Fruit fly (Drosophila melanogaster) whole organism, prepupa: Measurements from ENCODE around the gene Dup99B.
A peak's percentile ranks its signal among the peaks of the same experiment; 100 is the strongest.

Source experiments
- CG10669 ChIP-seq: fragments of 200-800 bp; sonication (Bioruptor generic); optimal IDR thresholded peaks from 3 replicates; lab custom pipeline; 2018; ENCODE audit warnings: missing biosample characterization, mild to moderate bottlenecking, missing genetic modification characterization, moderate library complexity
- CG11762 ChIP-seq: fragments of 200-800 bp; sonication (Bioruptor generic); optimal IDR thresholded peaks from 3 replicates; lab custom pipeline; 2016; ENCODE audit warnings: missing biosample characterization, missing genetic modification characterization; ENCODE audit not compliant: insufficient read depth
- CG15336 ChIP-seq: fragments of 200-800 bp; sonication (Bioruptor generic); IDR thresholded peaks from 2 replicates; pipeline ENCODE4 v1.3.6; 2022; ENCODE audit warnings: missing biosample characterization, missing genetic modification characterization
- CG1621 ChIP-seq: fragments of 200-800 bp; sonication (Bioruptor generic); optimal IDR thresholded peaks from 3 replicates; lab custom pipeline; 2018; ENCODE audit warnings: missing biosample characterization, mild to moderate bottlenecking, missing genetic modification characterization
- CG16779 ChIP-seq: fragments of 200-800 bp; sonication (Bioruptor generic); optimal IDR thresholded peaks from 3 replicates; lab custom pipeline; 2017; ENCODE audit warnings: missing biosample characterization, mild to moderate bottlenecking, missing genetic modification characterization
- CG31627 ChIP-seq: fragments of 200-800 bp; sonication (Bioruptor generic); optimal IDR thresholded peaks from 3 replicates; lab custom pipeline; 2016; ENCODE audit warnings: missing biosample characterization, missing genetic modification characterization
- CG32006 ChIP-seq: fragments of 200-800 bp; sonication (Bioruptor generic); optimal IDR thresholded peaks from 3 replicates; lab custom pipeline; 2017; ENCODE audit warnings: missing biosample characterization, mild to moderate bottlenecking, missing genetic modification characterization
- CG4318 ChIP-seq: fragments of 200-800 bp; sonication (Bioruptor generic); optimal IDR thresholded peaks from 3 replicates; lab custom pipeline; 2017; ENCODE audit warnings: missing biosample characterization, mild to moderate bottlenecking, missing genetic modification characterization
- CG6163 ChIP-seq: fragments of 200-800 bp; sonication (Bioruptor generic); IDR thresholded peaks from 3 replicates; pipeline ENCODE4 v1.3.6; 2022; ENCODE audit warnings: missing biosample characterization, missing genetic modification characterization
- CG6792 ChIP-seq: fragments of 200-800 bp; sonication (Bioruptor generic); optimal IDR thresholded peaks from 3 replicates; lab custom pipeline; 2016; ENCODE audit warnings: missing biosample characterization, missing genetic modification characterization
- CG6854 ChIP-seq: fragments of 200-800 bp; sonication (Bioruptor generic); optimal IDR thresholded peaks from 2 replicates; lab custom pipeline; 2017; ENCODE audit warnings: missing biosample characterization, mild to moderate bottlenecking, missing genetic modification characterization
- CG8119 ChIP-seq: fragments of 200-800 bp; sonication (Bioruptor generic); IDR thresholded peaks from 3 replicates; pipeline ENCODE4 v1.3.6; 2022; ENCODE audit warnings: missing biosample characterization, missing genetic modification characterization
- CG8319 ChIP-seq: fragments of 200-800 bp; sonication (Bioruptor generic); optimal IDR thresholded peaks from 3 replicates; lab custom pipeline; 2016; ENCODE audit warnings: missing biosample characterization, missing genetic modification characterization
- CG8632 ChIP-seq: fragments of 200-800 bp; sonication (Bioruptor generic); optimal IDR thresholded peaks from 3 replicates; lab custom pipeline; 2016; ENCODE audit warnings: missing biosample characterization, missing genetic modification characterization
- CG9139 ChIP-seq: fragments of 200-800 bp; sonication (Bioruptor generic); optimal IDR thresholded peaks from 3 replicates; lab custom pipeline; 2017; ENCODE audit warnings: missing biosample characterization, mild to moderate bottlenecking, missing genetic modification characterization
- Eip75B ChIP-seq: fragments of 200-800 bp; sonication (Bioruptor generic); optimal IDR thresholded peaks from 3 replicates; lab custom pipeline; 2016; ENCODE audit warnings: missing biosample characterization, missing genetic modification characterization
- Eip78C ChIP-seq: fragments of 200-800 bp; sonication (Bioruptor generic); peaks from one replicate; lab custom pipeline; 2016; ENCODE audit warnings: missing biosample characterization, missing genetic modification characterization
- Ets21C ChIP-seq: fragments of 200-800 bp; sonication (Bioruptor generic); optimal IDR thresholded peaks from 3 replicates; lab custom pipeline; 2016; ENCODE audit warnings: missing biosample characterization, missing genetic modification characterization
- Ets96B ChIP-seq: fragments of 200-800 bp; optimal IDR thresholded peaks from 2 replicates; lab custom pipeline; 2019; ENCODE audit warnings: missing biosample characterization, mild to moderate bottlenecking, missing genetic modification characterization, moderate library complexity
- Hr38 ChIP-seq: sonication (Bioruptor generic); optimal IDR thresholded peaks from 2 replicates; lab custom pipeline; 2016; ENCODE audit warnings: missing biosample characterization, missing genetic modification characterization
- Hr39 ChIP-seq: fragments of 200-800 bp; sonication (Bioruptor generic); optimal IDR thresholded peaks from 2 replicates; lab custom pipeline; 2016; ENCODE audit warnings: missing biosample characterization, missing genetic modification characterization
- Sox102F ChIP-seq: fragments of 200-800 bp; sonication (Bioruptor generic); optimal IDR thresholded peaks from 2 replicates; lab custom pipeline; 2016; ENCODE audit warnings: missing biosample characterization, mild to moderate bottlenecking, missing genetic modification characterization
- Sox15 ChIP-seq: fragments of 200-800 bp; sonication (Bioruptor generic); optimal IDR thresholded peaks from 3 replicates; lab custom pipeline; 2016; ENCODE audit warnings: missing biosample characterization, missing genetic modification characterization
- dac ChIP-seq: fragments of 200-800 bp; sonication (Bioruptor generic); optimal IDR thresholded peaks from 2 replicates; lab custom pipeline; 2017; ENCODE audit warnings: missing biosample characterization, mild to moderate bottlenecking, missing genetic modification characterization
- dsx ChIP-seq: fragments of 200-800 bp; optimal IDR thresholded peaks from 3 replicates; lab custom pipeline; 2019; ENCODE audit warnings: missing biosample characterization, mild to moderate bottlenecking, missing genetic modification characterization, moderate library complexity; ENCODE audit not compliant: poor library complexity, severe bottlenecking
- eg ChIP-seq: fragments of 200-800 bp; sonication (Bioruptor generic); IDR thresholded peaks from 3 replicates; pipeline ENCODE4 v1.3.6; 2022; ENCODE audit warnings: missing biosample characterization, missing genetic modification characterization
- esn ChIP-seq: fragments of 200-800 bp; sonication (Bioruptor generic); optimal IDR thresholded peaks from 2 replicates; lab custom pipeline; 2016; ENCODE audit warnings: missing biosample characterization, mild to moderate bottlenecking, missing genetic modification characterization, moderate library complexity
- fkh ChIP-seq: fragments of 200-800 bp; sonication (Bioruptor generic); optimal IDR thresholded peaks from 3 replicates; lab custom pipeline; 2017; ENCODE audit warnings: missing biosample characterization, mild to moderate bottlenecking, missing genetic modification characterization, moderate library complexity
- lz ChIP-seq: fragments of 200-800 bp; sonication (Bioruptor generic); optimal IDR thresholded peaks from 3 replicates; lab custom pipeline; 2016; ENCODE audit warnings: missing biosample characterization, missing genetic modification characterization
- salr ChIP-seq, 2 experiments: fragments of 200-800 bp; sonication (Bioruptor generic); optimal IDR thresholded peaks; 3 replicates each; lab custom pipeline; 2016 to 2018; ENCODE audit warnings: missing biosample characterization in 2 of 2, missing genetic modification characterization in 2 of 2, mild to moderate bottlenecking in 1 of 2
- ss ChIP-seq, 2 experiments: fragments of 200-800 bp; sonication (Bioruptor generic); optimal IDR thresholded peaks; 2 replicates in 1 of 2; 3 replicates in 1 of 2; lab custom pipeline; 2017 to 2018; ENCODE audit warnings: mild to moderate bottlenecking in 2 of 2, missing biosample characterization in 2 of 2, missing genetic modification characterization in 2 of 2, moderate library complexity in 1 of 2
- svp ChIP-seq: fragments of 200-800 bp; sonication (Bioruptor generic); peaks from one replicate; lab custom pipeline; 2016; ENCODE audit warnings: missing biosample characterization, missing genetic modification characterization

Dup99B gene

DNA sequence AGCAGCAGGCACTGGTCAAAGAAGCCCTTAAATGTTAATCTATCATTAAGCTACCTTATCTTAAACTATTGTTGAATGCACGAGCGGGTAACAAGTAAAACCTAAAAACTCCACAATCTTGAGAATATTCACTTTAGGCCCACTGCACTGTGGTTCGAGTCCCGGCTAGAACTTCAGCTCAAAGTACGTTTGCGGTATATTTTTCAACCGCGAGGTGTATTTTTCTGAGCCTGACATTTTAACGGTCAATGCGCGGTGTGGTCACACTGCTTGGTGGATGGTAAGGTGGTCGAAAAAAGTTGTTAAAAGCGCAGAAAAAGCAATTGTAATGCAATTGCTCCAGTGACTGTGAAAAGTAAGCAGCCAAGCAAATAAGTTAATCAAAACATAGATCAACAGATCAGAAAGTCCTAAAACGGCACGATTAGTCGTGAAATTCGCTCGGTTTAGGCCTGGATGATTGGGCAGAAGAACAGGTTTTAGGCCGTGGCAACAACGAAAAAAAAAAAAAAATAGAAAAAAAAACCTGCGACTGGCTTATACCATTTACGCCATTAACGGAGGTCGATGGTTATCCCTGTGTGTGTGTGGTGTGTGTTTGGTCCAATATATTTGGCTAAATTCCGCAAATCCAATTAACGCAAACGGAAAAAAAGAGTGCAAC is 10.5 kb upstream of the Dup99B start, which contains the start of gene Kul (continued):
- TF ChIP-seq ss (GFP tag; optimal IDR thresholded peaks at IDR 0.05; lab: Kevin White, UChicago) (peak; percentile 62 to 76), CG16779 (tag; lab: Kevin White, UChicago) (peak; percentile 46), esn (GFP tag; lab: Kevin White, UChicago) (peak; percentile 11), Eip78C (GFP tag; lab: Kevin White, UChicago) (no peak), CG6163 (GFP tag; lab: Robert Waterston, UW) (peak; percentile 55; the same call in 2 of the 3 replicates), CG4318 (no peak), CG32006 (GFP tag; lab: Kevin White, UChicago) (peak; percentile 51), CG6854 (GFP tag; lab: Kevin White, UChicago) (peak; percentile 34), CG31627 (GFP tag; lab: Kevin White, UChicago) (peak; percentile 24), dac (GFP tag; lab: Kevin White, UChicago) (peak; percentile 41), CG8119 (GFP tag; lab: Robert Waterston, UW) (no peak; the same call in 2 of the 3 replicates), eg (GFP tag; lab: Robert Waterston, UW) (peak; percentile 69)

DNA sequence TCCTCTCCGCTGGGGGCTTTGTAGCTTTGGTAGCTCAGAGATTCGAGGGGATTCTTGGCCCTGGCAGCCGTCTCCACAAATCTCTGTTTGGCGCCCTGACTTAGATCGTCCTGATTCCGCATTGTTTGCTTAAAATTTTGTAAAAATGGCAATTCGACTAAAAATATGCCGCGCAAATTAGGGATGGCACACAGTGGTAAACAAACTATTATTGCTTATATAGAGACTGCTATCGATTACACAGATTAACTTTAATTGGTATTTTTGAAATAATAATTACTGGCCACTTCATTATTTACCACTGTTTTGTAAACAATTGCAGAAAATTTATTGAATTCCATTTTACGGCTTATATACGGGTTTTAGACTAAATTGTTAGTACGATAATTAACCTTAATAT is 9.6 kb upstream of the Dup99B start, which contains the start of the genes Naa40 and CG18731:
Gene Naa40, minus strand, starts transcription at position 206 of the 400 bp plus-strand sequence.
Gene CG18731, plus strand, starts transcription at position 283 of the 400 bp plus-strand sequence.
- no peak for TF ChIP-seq CG11762
- TF ChIP-seq fkh: peak; percentile 90
- TF ChIP-seq CG10669 (GFP tag; lab: Kevin White, UChicago): no peak
- no peak for TF ChIP-seq Ets96B (tag; lab: Kevin White, UChicago)
- TF ChIP-seq, all 60 proteins: peak for 1

DNA sequence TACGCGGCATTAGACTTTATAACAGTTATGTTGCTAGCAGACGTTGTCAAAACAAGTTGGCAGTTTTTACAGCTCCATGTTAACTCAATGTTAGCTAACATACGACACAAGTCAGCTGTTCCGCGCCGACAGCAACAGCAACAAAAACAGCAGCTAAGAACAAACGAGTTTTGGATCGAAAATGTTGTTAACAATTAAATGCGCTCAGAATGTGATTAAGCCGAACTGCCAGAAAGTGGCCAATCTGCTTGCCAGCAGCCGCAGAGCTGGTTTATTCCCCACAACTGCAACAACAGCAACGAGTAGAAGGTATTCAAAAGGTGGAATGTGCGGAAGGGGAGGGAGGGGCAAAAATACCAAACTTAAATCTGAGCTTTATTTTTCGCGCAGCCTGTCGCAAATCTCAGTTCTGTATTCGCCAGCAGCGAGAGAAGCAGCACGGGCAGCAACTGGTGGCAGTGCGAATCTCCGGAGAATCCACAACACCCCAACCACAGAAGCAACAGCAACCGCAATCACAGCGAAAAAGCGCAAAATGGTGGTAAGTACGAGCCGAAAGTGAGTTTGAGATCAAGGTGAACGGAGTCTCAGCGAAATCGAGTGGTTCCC is 8.0 kb upstream of the Dup99B start, which contains the start of gene Pcd:
Gene Pcd, plus strand, starts transcription at position 116 of the 609 bp plus-strand sequence.
- TF ChIP-seq svp (GFP tag; lab: Kevin White, UChicago): peak; percentile 87
- TF ChIP-seq Hr38 (GFP tag; lab: Kevin White, UChicago): no peak
- peak; percentile 1 for TF ChIP-seq esn (GFP tag; lab: Kevin White, UChicago)
- TF ChIP-seq CG1621: peak; percentile 76
- TF ChIP-seq Eip75B (GFP tag; lab: Kevin White, UChicago): peak; percentile 2
- TF ChIP-seq CG9139: no peak
- TF ChIP-seq salr (GFP tag; optimal IDR thresholded peaks at IDR 0.05; lab: Kevin White, UChicago): no peak
- no peak for TF ChIP-seq lz
- no peak for TF ChIP-seq Sox102F (GFP tag; lab: Kevin White, UChicago)
- TF ChIP-seq CG15336 (GFP tag; lab: Robert Waterston, UW): 0 out of 2 replicates have a peak, but pooled peaks have one; percentile 29
- TF ChIP-seq CG6854 (GFP tag; lab: Kevin White, UChicago): peak; percentile 67
- TF ChIP-seq CG8319 (GFP tag; lab: Kevin White, UChicago): no peak
- no peak for TF ChIP-seq Ets21C (GFP tag; lab: Kevin White, UChicago)
- no peak for TF ChIP-seq CG6792 (GFP tag; lab: Kevin White, UChicago)
- no peak for TF ChIP-seq CG32006 (GFP tag; lab: Kevin White, UChicago)
- TF ChIP-seq ss (GFP tag; optimal IDR thresholded peaks at IDR 0.05; lab: Kevin White, UChicago): peak in 1 of 2 experiments; percentile 25
- peak; percentile 47 for TF ChIP-seq dsx (GFP tag; lab: Kevin White, UChicago)
- TF ChIP-seq Eip78C (GFP tag; lab: Kevin White, UChicago): peak; percentile 45
- 0 out of 3 replicates have a peak, but pooled peaks have one; percentile 15 for TF ChIP-seq eg (GFP tag; lab: Robert Waterston, UW)
- TF ChIP-seq Hr39 (GFP tag; lab: Kevin White, UChicago): no peak
- TF ChIP-seq Sox15: no peak

DNA sequence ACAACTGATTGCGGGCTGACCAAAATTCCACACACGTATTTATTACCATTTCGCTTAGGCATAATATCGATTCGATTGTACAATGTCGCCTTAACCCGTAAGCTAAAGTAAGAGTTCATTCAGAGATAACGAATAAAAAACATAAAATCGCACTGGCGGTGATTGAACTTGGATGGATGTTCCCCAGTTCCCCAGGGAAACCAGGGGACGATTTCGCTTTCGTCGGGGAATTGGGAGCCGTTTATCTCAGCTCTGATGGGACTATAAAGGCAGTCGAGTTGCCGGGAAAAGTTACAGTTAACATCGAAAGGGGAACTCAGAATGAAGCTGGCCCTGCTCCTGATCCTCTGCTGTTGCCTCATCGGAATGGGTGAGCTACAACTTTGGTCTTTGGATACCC is 7.1 kb upstream of the Dup99B start, which contains the start of gene CG34296:
Gene CG34296, plus strand, starts transcription at position 301 of the 400 bp plus-strand sequence.
- TF ChIP-seq CG8632 (GFP tag; lab: Kevin White, UChicago): no peak
- TF ChIP-seq Ets96B (tag; lab: Kevin White, UChicago): no peak
